Worm (Caenorhabditis elegans): Measurements from ENCODE around the gene srx-78.

The srx-78 gene

ce11 chrV:15094749-15095148, at the start of gene srx-78:
Gene srx-78, plus strand, starts transcription at chrV:15095049.
- no peak for TF ChIP-seq W03F9.2 (tag; optimal IDR thresholded peaks at IDR 0.05)
- TF ChIP-seq him-1 (tag; optimal IDR thresholded peaks at IDR 0.05), result no peak
- no peak for TF ChIP-seq dao-5 (tag; optimal IDR thresholded peaks at IDR 0.05)

DNA sequence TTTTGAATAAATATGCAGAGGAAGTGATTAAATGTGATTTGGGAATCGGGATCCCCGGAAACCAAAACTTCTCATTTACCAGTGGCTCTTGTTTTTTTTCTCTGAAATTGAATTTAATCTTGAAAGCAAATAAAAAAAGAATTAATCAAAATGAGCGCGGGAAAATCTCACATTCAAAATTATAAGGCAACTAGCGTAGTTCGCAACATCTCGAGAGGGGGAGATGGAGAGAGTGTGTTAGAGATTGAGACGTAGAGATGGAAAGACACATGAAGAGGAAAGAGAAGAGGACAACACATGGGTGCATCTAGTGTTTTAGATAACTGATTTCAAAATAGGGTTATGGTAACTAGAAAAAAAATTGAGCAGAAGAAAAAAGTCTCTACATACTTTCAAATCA, 46.7 kb upstream of the srx-78 start, which contains the start of gene sdc-3:
Gene sdc-3, minus strand, starts transcription at position 101 of the 400 bp plus-strand sequence.
- TF ChIP-seq him-1 (tag; optimal IDR thresholded peaks at IDR 0.05) (no peak), dao-5 (tag; optimal IDR thresholded peaks at IDR 0.05) (no peak), W03F9.2 (tag; optimal IDR thresholded peaks at IDR 0.05) (no peak)

- no peak for TF ChIP-seq him-1 (tag; optimal IDR thresholded peaks at IDR 0.05)
- TF ChIP-seq W03F9.2 (tag; optimal IDR thresholded peaks at IDR 0.05), result no peak
- TF ChIP-seq dao-5 (tag; optimal IDR thresholded peaks at IDR 0.05), result no peak
These were observed 43.1 kb upstream of the srx-78 start for ce11 chrV:15051720-15052119.

DNA sequence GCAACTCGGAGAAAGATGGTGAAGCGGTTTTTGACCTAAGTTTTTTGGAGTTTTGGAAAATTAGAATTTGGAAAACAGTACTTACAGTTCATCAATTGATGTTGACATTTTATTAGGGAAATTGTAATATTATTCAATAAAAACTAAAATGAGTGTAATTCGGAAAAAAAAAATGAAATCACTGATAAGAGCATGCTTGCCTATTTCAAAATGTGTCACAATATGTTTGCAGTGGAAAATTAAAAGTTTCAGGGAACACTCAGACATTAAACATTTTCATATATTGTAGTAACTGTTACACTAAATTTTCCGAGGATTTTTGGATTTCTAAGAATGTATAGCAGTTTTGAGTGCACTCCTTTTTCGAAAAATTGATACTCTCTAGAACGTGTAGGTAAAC, 42.5 kb upstream of the srx-78 start, which contains the start of the genes fbxa-82 and C25D7.5:
Gene fbxa-82, minus strand, starts transcription at position 163 of the 400 bp plus-strand sequence.
Gene C25D7.5, plus strand, starts transcription at position 283 of the 400 bp plus-strand sequence.
- TF ChIP-seq W03F9.2 (tag; optimal IDR thresholded peaks at IDR 0.05) (no peak), dao-5 (tag; optimal IDR thresholded peaks at IDR 0.05) (no peak), him-1 (tag; optimal IDR thresholded peaks at IDR 0.05) (no peak)

- TF ChIP-seq him-1 (tag; optimal IDR thresholded peaks at IDR 0.05) (no peak), dao-5 (tag; optimal IDR thresholded peaks at IDR 0.05) (no peak), W03F9.2 (tag; optimal IDR thresholded peaks at IDR 0.05) (no peak)
These were observed 40.1 kb upstream of the srx-78 start for ce11 chrV:15054733-15055132.

DNA sequence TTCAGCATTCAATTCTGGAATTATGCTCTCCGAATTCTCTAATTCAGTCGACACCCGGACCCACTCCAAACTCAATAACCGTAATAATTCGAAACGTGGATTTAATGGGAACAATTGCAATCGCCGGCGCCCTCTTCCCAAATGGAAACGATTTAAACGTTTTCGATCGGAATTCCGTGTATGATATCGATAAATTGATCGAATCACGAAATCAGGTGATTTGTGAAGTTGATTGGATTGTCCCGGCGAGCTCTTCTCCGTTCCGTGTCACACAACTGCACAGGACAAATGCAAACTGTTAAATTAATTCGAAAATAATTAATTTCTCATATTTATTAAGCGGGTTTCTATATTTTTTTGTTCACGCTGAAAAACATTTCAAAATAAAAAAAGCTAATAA, 39.0 kb upstream of the srx-78 start, which contains the start of gene C25D7.16:
Gene C25D7.16, plus strand, starts transcription at position 301 of the 400 bp plus-strand sequence.
- no peak for TF ChIP-seq dao-5 (tag; optimal IDR thresholded peaks at IDR 0.05)

DNA sequence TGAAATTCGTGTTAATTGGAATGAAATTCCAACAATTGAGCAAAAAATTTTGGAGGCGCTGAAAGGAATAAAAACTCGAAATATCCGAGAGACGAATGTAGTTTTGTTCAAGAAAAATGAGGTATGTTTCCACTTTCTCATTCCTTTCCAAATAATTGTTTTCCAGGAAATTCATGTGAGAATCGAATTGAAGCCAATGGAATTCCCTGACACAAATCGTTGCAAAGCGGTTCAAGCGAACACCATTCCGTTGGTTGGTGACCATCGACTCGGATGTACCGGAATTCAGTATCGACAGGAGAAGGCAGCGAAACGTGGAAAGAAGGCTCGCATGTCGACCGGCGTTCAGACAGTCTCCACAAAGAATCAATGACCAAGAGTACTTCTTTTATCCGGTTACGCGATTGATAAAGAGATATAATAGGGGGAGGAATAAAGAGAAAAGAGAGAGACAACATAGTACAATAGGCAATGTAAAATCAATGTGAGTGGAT, 38.5 kb upstream of the srx-78 start:
- no peak for TF ChIP-seq W03F9.2 (tag; optimal IDR thresholded peaks at IDR 0.05)
- no peak for TF ChIP-seq dao-5 (tag; optimal IDR thresholded peaks at IDR 0.05)
- no peak for TF ChIP-seq him-1 (tag; optimal IDR thresholded peaks at IDR 0.05)

DNA sequence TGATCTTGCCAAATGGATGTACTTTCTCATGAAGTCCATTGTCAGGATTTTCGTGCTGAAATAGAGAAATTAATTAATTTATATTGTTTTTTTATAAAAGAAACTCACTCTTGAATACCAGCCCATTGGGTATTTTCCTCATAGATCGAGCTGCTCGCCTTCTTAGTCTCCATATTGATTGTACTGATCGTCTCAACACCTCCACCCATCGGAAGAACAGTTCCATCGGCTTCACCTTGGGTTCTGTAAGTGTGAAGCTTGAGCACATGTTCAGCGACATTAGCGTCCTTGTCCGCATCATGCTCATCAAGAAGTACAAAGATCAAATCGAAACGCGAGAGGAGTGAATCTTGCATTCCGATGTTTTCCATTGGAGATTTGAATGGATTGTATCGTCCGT, 37.1 kb upstream of the srx-78 start:
- TF ChIP-seq W03F9.2 (tag; optimal IDR thresholded peaks at IDR 0.05), result no peak
- no peak for TF ChIP-seq him-1 (tag; optimal IDR thresholded peaks at IDR 0.05)
- TF ChIP-seq dao-5 (tag; optimal IDR thresholded peaks at IDR 0.05), result no peak

ce11 chrV:15058423-15058822, 36.4 kb upstream of the srx-78 start:
- TF ChIP-seq him-1 (tag; optimal IDR thresholded peaks at IDR 0.05) (no peak), dao-5 (tag; optimal IDR thresholded peaks at IDR 0.05) (no peak), W03F9.2 (tag; optimal IDR thresholded peaks at IDR 0.05) (no peak)

ce11 chrV:15058965-15059364, 35.9 kb upstream of the srx-78 start:
- no peak for TF ChIP-seq dao-5 (tag; optimal IDR thresholded peaks at IDR 0.05)
- TF ChIP-seq W03F9.2 (tag; optimal IDR thresholded peaks at IDR 0.05), result no peak
- TF ChIP-seq him-1 (tag; optimal IDR thresholded peaks at IDR 0.05), result no peak

ce11 chrV:15059534-15059933, 35.3 kb upstream of the srx-78 start, which contains the start of the genes mcm-3 and C25D7.15:
Gene mcm-3, minus strand, starts transcription at chrV:15059599.
Gene C25D7.15, plus strand, starts transcription at chrV:15059808.
- peak; percentile 32 for TF ChIP-seq W03F9.2 (tag; optimal IDR thresholded peaks at IDR 0.05)
- TF ChIP-seq him-1 (tag; optimal IDR thresholded peaks at IDR 0.05), result no peak

DNA sequence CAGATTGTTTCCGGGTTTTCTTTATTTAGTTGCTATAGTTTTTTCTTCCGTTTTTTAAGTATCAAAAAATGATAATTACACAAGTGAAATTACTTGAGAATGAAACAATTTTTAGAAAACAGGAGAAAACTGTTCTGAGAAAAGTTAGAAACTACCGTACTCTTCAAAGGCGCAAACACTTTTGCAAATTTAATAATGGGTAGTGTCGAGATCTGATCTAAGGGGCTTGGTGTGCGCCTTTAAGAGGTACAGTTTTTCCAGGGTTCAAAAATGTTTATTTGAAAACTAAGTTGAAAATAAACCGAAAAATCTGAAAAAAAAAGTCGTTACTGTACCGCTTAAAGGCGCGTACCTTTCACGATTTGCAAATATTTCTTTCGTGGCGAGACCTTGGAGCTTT, 34.3 kb upstream of the srx-78 start:
- TF ChIP-seq him-1 (tag; optimal IDR thresholded peaks at IDR 0.05), result no peak
- no peak for TF ChIP-seq W03F9.2 (tag; optimal IDR thresholded peaks at IDR 0.05)
- TF ChIP-seq dao-5 (tag; optimal IDR thresholded peaks at IDR 0.05), result no peak

DNA sequence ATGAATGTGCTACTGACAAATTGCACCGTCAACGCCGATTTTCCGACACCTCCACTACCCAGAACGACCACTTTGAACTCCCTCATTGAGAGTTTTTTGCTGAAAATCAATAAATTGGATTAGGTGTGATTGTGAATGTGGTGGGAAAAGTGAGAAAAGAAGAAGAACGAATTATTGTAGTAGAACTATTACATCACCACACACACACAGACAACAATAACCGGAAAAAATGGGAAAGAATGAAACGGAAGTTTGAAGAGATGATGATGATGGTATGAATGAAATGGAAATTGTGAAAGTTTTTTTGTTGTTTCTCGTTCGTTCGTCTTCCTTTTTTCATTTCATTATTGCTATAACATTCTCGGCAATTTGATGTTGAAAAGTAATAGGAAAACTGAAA, 30.9 kb upstream of the srx-78 start, which contains the start of gene rap-2:
Gene rap-2, minus strand, starts transcription at position 101 of the 400 bp plus-strand sequence.
- TF ChIP-seq W03F9.2 (tag; optimal IDR thresholded peaks at IDR 0.05) (no peak), dao-5 (tag; optimal IDR thresholded peaks at IDR 0.05) (no peak), him-1 (tag; optimal IDR thresholded peaks at IDR 0.05) (no peak)

- TF ChIP-seq dao-5 (tag; optimal IDR thresholded peaks at IDR 0.05) (no peak), him-1 (tag; optimal IDR thresholded peaks at IDR 0.05) (no peak), W03F9.2 (tag; optimal IDR thresholded peaks at IDR 0.05) (no peak)
These were observed 29.6 kb upstream of the srx-78 start, which contains the start of gene C25D7.9 for ce11 chrV:15065068-15065744. Gene C25D7.9, plus strand, starts transcription at chrV:15065135.

Measured in whole organism, L4/young adult.